Fruit fly (Drosophila melanogaster) whole organism, embryonic: Measurements from ENCODE around the gene Phae2.

Experiments
- CG10979 ChIP-seq: fragments of 200-800 bp; sonication (Bioruptor generic); optimal IDR thresholded peaks from 2 replicates; lab custom pipeline; 2018; ENCODE audit warnings: missing biosample characterization, mild to moderate bottlenecking, missing genetic modification characterization, moderate library complexity
- CG13287 ChIP-seq: fragments of 200-800 bp; sonication (Bioruptor generic); IDR thresholded peaks from 2 replicates; pipeline ENCODE4 v1.3.6; 2022; ENCODE audit warnings: missing biosample characterization, missing genetic modification characterization; ENCODE audit not compliant: partially characterized antibody
- CG3281 ChIP-seq: fragments of 200-800 bp; sonication (Bioruptor generic); optimal IDR thresholded peaks from 3 replicates; lab custom pipeline; 2017; ENCODE audit warnings: missing biosample characterization, mild to moderate bottlenecking, missing genetic modification characterization
- CG33557 ChIP-seq: fragments of 200-800 bp; sonication (Bioruptor generic); optimal IDR thresholded peaks from 2 replicates; lab custom pipeline; 2019; ENCODE audit warnings: missing biosample characterization, mild to moderate bottlenecking, missing genetic modification characterization, moderate library complexity
- CTCF ChIP-seq: fragments of 200-800 bp; sonication (Bioruptor generic); optimal IDR thresholded peaks from 2 replicates; lab custom pipeline; 2017; ENCODE audit warnings: missing biosample characterization, mild to moderate bottlenecking, missing genetic modification characterization, moderate library complexity
- Dll ChIP-seq: fragments of 200-800 bp; sonication (Bioruptor generic); IDR thresholded peaks from 4 replicates; pipeline ENCODE4 v1.3.6; 2022; ENCODE audit warnings: missing biosample characterization, missing genetic modification characterization; ENCODE audit not compliant: partially characterized antibody
- E2f1 ChIP-seq: fragments of 200-800 bp; sonication (Bioruptor generic); IDR thresholded peaks from 2 replicates; pipeline ENCODE4 v1.3.6; 2022; ENCODE audit warnings: missing biosample characterization, missing genetic modification characterization
- ftz-f1 ChIP-seq: fragments of 200-800 bp; sonication (Bioruptor generic); optimal IDR thresholded peaks from 2 replicates; lab custom pipeline; 2016; ENCODE audit warnings: missing biosample characterization, missing genetic modification characterization
- toy ChIP-seq: fragments of 200-800 bp; sonication (Bioruptor generic); IDR thresholded peaks from 2 replicates; pipeline ENCODE4 v1.3.6; 2022; ENCODE audit warnings: missing biosample characterization, missing genetic modification characterization

DNA sequence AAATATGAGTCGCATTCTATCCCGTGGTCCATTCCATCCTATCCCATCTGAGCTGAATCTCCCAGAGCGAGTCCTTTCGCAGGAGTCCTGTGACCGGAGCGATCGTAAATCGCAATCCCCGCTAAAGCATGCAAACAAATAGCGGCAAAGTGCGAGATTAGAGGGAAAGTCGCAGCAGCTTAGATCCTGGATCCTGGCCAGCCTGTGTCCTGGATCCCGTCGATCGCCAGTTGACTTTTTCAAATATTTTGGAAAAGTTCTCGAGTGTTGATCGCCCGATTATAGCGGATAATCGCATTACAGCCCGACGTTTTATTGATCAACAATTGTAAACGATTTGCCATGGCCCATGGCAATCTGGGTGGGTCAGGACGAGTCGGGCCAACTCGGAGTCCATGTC is 21.8 kb upstream of the Phae2 start:
- TF ChIP-seq CG33557 (GFP tag; lab: Kevin White, UChicago), result no peak
- no peak for TF ChIP-seq CTCF (GFP tag; lab: Kevin White, UChicago)
- no peak for TF ChIP-seq E2f1 (GFP tag; lab: Robert Waterston, UW)
- TF ChIP-seq CG13287 (GFP tag; lab: Robert Waterston, UW), result no peak
- TF ChIP-seq toy, result no peak
- no peak for TF ChIP-seq CG10979 (tag; lab: Kevin White, UChicago)
- no peak for TF ChIP-seq CG3281 (GFP tag; lab: Kevin White, UChicago)
- TF ChIP-seq ftz-f1 (GFP tag; lab: Kevin White, UChicago), result no peak
- no peak for TF ChIP-seq Dll (GFP tag; lab: Robert Waterston, UW)
